Worm (Caenorhabditis elegans) whole organism, young adult: ENCODE results near the gene ash-2.

Experiments used
- B0019.2 ChIP-seq: fragments of 200-800 bp; sonication (Bioruptor generic); conservative IDR thresholded peaks from 2 replicates; pipeline ENCODE4 v1.3.6; 2022; ENCODE audit warnings: missing genetic modification reagents, missing genetic modification characterization, missing compliant biosample characterization
- B0261.1 ChIP-seq: sonication (generic microtip); optimal IDR thresholded peaks from 2 replicates; lab custom pipeline; 2016; ENCODE audit warnings: mild to moderate bottlenecking, missing genetic modification characterization, moderate library complexity, missing compliant biosample characterization
- C17E4.6 ChIP-seq: fragments of 200-800 bp; sonication (Bioruptor generic); IDR thresholded peaks from 2 replicates; pipeline ENCODE4 v1.3.6; 2022; ENCODE audit warnings: missing genetic modification reagents, missing genetic modification characterization, missing compliant biosample characterization
- F23B12.7 ChIP-seq: sonication (generic microtip); optimal IDR thresholded peaks from 2 replicates; lab custom pipeline; 2017; ENCODE audit warnings: missing genetic modification characterization, mild to moderate bottlenecking, missing compliant biosample characterization, antibody characterized with exemption, moderate library complexity; ENCODE audit not compliant: insufficient read depth
- F37B4.10 ChIP-seq: fragments of 200-800 bp; sonication (Bioruptor generic); IDR thresholded peaks from 2 replicates; pipeline ENCODE4 v1.3.6; 2022; ENCODE audit warnings: missing genetic modification characterization, missing compliant biosample characterization
- F49E8.2 ChIP-seq: sonication (generic microtip); optimal IDR thresholded peaks from 3 replicates; lab custom pipeline; 2017; ENCODE audit warnings: missing genetic modification characterization, mild to moderate bottlenecking, missing compliant biosample characterization, antibody characterized with exemption, moderate library complexity; ENCODE audit not compliant: insufficient read depth
- F55B11.4 ChIP-seq: sonication (generic microtip); optimal IDR thresholded peaks from 2 replicates; lab custom pipeline; 2016; ENCODE audit warnings: missing compliant biosample characterization, missing genetic modification characterization, borderline replicate concordance; ENCODE audit not compliant: insufficient read depth
- K12H6.12 ChIP-seq: fragments of 200-800 bp; sonication (Bioruptor generic); optimal IDR thresholded peaks from 2 replicates; lab custom pipeline; 2018; ENCODE audit warnings: mild to moderate bottlenecking, missing genetic modification characterization, missing compliant biosample characterization
- T07F8.4 ChIP-seq: sonication (generic microtip); optimal IDR thresholded peaks from 2 replicates; lab custom pipeline; 2016; ENCODE audit warnings: mild to moderate bottlenecking, missing genetic modification characterization, moderate library complexity, missing compliant biosample characterization
- Y53F4B.3 ChIP-seq: fragments of 200-800 bp; sonication (Bioruptor generic); IDR thresholded peaks from 2 replicates; pipeline ENCODE4 v1.3.6; 2022; ENCODE audit warnings: missing genetic modification reagents, missing genetic modification characterization, missing compliant biosample characterization
- Y56A3A.18 ChIP-seq: fragments of 200-800 bp; sonication (Bioruptor generic); IDR thresholded peaks from 2 replicates; pipeline ENCODE4 v1.3.6; 2022; ENCODE audit warnings: missing genetic modification reagents, missing genetic modification characterization, missing compliant biosample characterization
- Y79H2A.3 ChIP-seq: fragments of 200-800 bp; sonication (Bioruptor generic); conservative IDR thresholded peaks from 2 replicates; pipeline ENCODE4 v1.3.6; 2022; ENCODE audit warnings: missing genetic modification reagents, missing genetic modification characterization, missing compliant biosample characterization
- ZK185.1 ChIP-seq: sonication (generic microtip); optimal IDR thresholded peaks from 2 replicates; lab custom pipeline; 2016; ENCODE audit warnings: mild to moderate bottlenecking, missing genetic modification characterization, missing compliant biosample characterization; ENCODE audit not compliant: poor library complexity, severe bottlenecking
- akir-1 ChIP-seq: fragments of 200-800 bp; sonication (Bioruptor generic); optimal IDR thresholded peaks from 2 replicates; lab custom pipeline; 2018; ENCODE audit warnings: mild to moderate bottlenecking, missing genetic modification characterization, moderate library complexity, missing compliant biosample characterization
- aptf-3 ChIP-seq: fragments of 200-800 bp; sonication (Bioruptor generic); IDR thresholded peaks from 2 replicates; pipeline ENCODE4 v1.3.6; 2022; ENCODE audit warnings: missing genetic modification characterization, missing compliant biosample characterization
- atf-7 ChIP-seq: sonication (generic microtip); optimal IDR thresholded peaks from 2 replicates; lab custom pipeline; 2017; ENCODE audit warnings: mild to moderate bottlenecking, missing genetic modification characterization, missing compliant biosample characterization
- athp-1 ChIP-seq: sonication (generic microtip); optimal IDR thresholded peaks from 2 replicates; lab custom pipeline; 2017; ENCODE audit warnings: mild to moderate bottlenecking, missing genetic modification characterization, missing compliant biosample characterization
- bed-1 ChIP-seq: fragments of 200-800 bp; sonication (Bioruptor generic); IDR thresholded peaks from 2 replicates; pipeline ENCODE4 v1.3.6; 2022; ENCODE audit warnings: missing genetic modification reagents, missing genetic modification characterization, missing compliant biosample characterization
- bed-2 ChIP-seq: fragments of 200-800 bp; sonication (Bioruptor generic); IDR thresholded peaks from 2 replicates; pipeline ENCODE4 v1.3.6; 2022; ENCODE audit warnings: missing genetic modification reagents, missing genetic modification characterization, missing compliant biosample characterization
- ceh-100 ChIP-seq: fragments of 200-800 bp; sonication (Bioruptor generic); IDR thresholded peaks from 2 replicates; pipeline ENCODE4 v1.3.6; 2022; ENCODE audit warnings: missing genetic modification reagents, missing genetic modification characterization, missing compliant biosample characterization
- ceh-27 ChIP-seq: fragments of 200-800 bp; sonication (Bioruptor generic); optimal IDR thresholded peaks from 2 replicates; lab custom pipeline; 2018; ENCODE audit warnings: mild to moderate bottlenecking, missing genetic modification characterization, moderate library complexity, missing compliant biosample characterization
- chd-7 ChIP-seq: sonication (generic microtip); optimal IDR thresholded peaks from 2 replicates; lab custom pipeline; 2016; ENCODE audit warnings: mild to moderate bottlenecking, missing genetic modification characterization, moderate library complexity, missing compliant biosample characterization
- efl-1 ChIP-seq: fragments of 150-350 bp; optimal IDR thresholded peaks from 2 replicates; lab custom pipeline; 2014; ENCODE audit warnings: missing biosample characterization, missing genetic modification reagents, missing genetic modification characterization
- ets-4 ChIP-seq: fragments of 200-800 bp; sonication (Bioruptor generic); optimal IDR thresholded peaks from 2 replicates; lab custom pipeline; 2018; ENCODE audit warnings: mild to moderate bottlenecking, missing genetic modification characterization, missing compliant biosample characterization
- gei-17 ChIP-seq: fragments of 200-800 bp; sonication (Bioruptor generic); optimal IDR thresholded peaks from 2 replicates; lab custom pipeline; 2018; ENCODE audit warnings: mild to moderate bottlenecking, missing genetic modification characterization, missing compliant biosample characterization
- hlh-26 ChIP-seq: fragments of 200-800 bp; sonication (Bioruptor generic); conservative IDR thresholded peaks from 2 replicates; pipeline ENCODE4 v1.3.6; 2022; ENCODE audit warnings: missing genetic modification reagents, missing genetic modification characterization, missing compliant biosample characterization
- hmg-20 ChIP-seq: fragments of 200-800 bp; sonication (Bioruptor generic); IDR thresholded peaks from 2 replicates; pipeline ENCODE4 v1.3.6; 2022; ENCODE audit warnings: missing genetic modification reagents, missing genetic modification characterization, missing compliant biosample characterization
- lag-1 ChIP-seq: fragments of 200-800 bp; sonication (Bioruptor generic); IDR thresholded peaks from 2 replicates; pipeline ENCODE4 v1.3.6; 2022; ENCODE audit warnings: missing genetic modification reagents, missing genetic modification characterization, missing compliant biosample characterization
- lin-26 ChIP-seq: fragments of 200-800 bp; sonication (Bioruptor generic); IDR thresholded peaks from 2 replicates; pipeline ENCODE4 v1.3.6; 2022; ENCODE audit warnings: missing genetic modification reagents, missing genetic modification characterization, missing compliant biosample characterization
- lin-35 ChIP-seq, 3 experiments: fragments of 150-350 bp in 2 of 3; sonication (generic microtip) in 1 of 3; optimal IDR thresholded peaks; 2 replicates each; lab custom pipeline; 2014 to 2018; ENCODE audit warnings: missing biosample characterization in 3 of 3, missing genetic modification characterization in 3 of 3, missing genetic modification reagents in 3 of 3
- lin-40 ChIP-seq: sonication (generic microtip); optimal IDR thresholded peaks from 2 replicates; lab custom pipeline; 2016; ENCODE audit warnings: missing genetic modification characterization, mild to moderate bottlenecking, missing compliant biosample characterization, missing genotype, missing genetic modification reagents
- lin-54 ChIP-seq: fragments of 200-800 bp; sonication (Bioruptor generic); optimal IDR thresholded peaks from 2 replicates; lab custom pipeline; 2018; ENCODE audit warnings: mild to moderate bottlenecking, missing genetic modification characterization, missing compliant biosample characterization
- lir-1 ChIP-seq: fragments of 200-800 bp; sonication (Bioruptor generic); conservative IDR thresholded peaks from 2 replicates; pipeline ENCODE4 v1.3.6; 2022; ENCODE audit warnings: missing genetic modification reagents, missing genetic modification characterization, missing compliant biosample characterization
- lsl-1 ChIP-seq: fragments of 200-800 bp; sonication (Bioruptor generic); optimal IDR thresholded peaks from 2 replicates; lab custom pipeline; 2018; ENCODE audit warnings: mild to moderate bottlenecking, missing genetic modification characterization, moderate library complexity, missing compliant biosample characterization
- madf-6 ChIP-seq: fragments of 200-800 bp; sonication (Bioruptor generic); IDR thresholded peaks from 2 replicates; pipeline ENCODE4 v1.3.6; 2022; ENCODE audit warnings: missing genetic modification reagents, missing genetic modification characterization, missing compliant biosample characterization
- mel-28 ChIP-seq: sonication (generic microtip); optimal IDR thresholded peaks from 2 replicates; lab custom pipeline; 2016; ENCODE audit warnings: borderline replicate concordance, mild to moderate bottlenecking, missing genetic modification characterization, missing compliant biosample characterization
- mes-4 ChIP-seq: sonication (generic microtip); optimal IDR thresholded peaks from 2 replicates; lab custom pipeline; 2016; ENCODE audit warnings: missing genotype, missing genetic modification characterization, missing compliant biosample characterization
- nhr-120 ChIP-seq: fragments of 200-800 bp; sonication (Bioruptor generic); IDR thresholded peaks from 2 replicates; pipeline ENCODE4 v1.3.6; 2022; ENCODE audit warnings: missing genetic modification characterization, missing compliant biosample characterization
- pbrm-1 ChIP-seq: fragments of 200-800 bp; sonication (Bioruptor generic); IDR thresholded peaks from 2 replicates; pipeline ENCODE4 v1.3.6; 2022; ENCODE audit warnings: missing genetic modification reagents, missing genetic modification characterization, missing compliant biosample characterization
- pha-4 ChIP-seq: fragments of 150-350 bp; sonication (generic microtip); optimal IDR thresholded peaks from 2 replicates; lab custom pipeline; 2014; ENCODE audit warnings: missing biosample characterization, missing genetic modification reagents, missing genetic modification characterization
- repo-1 ChIP-seq: sonication (generic microtip); optimal IDR thresholded peaks from 2 replicates; lab custom pipeline; 2017; ENCODE audit warnings: mild to moderate bottlenecking, missing genetic modification characterization, missing compliant biosample characterization
- rpc-1 ChIP-seq, 2 experiments: fragments of 150-350 bp in 1 of 2; sonication (generic microtip) in 1 of 2; optimal IDR thresholded peaks; 2 replicates each; lab custom pipeline; 2014 to 2018; ENCODE audit warnings: missing biosample characterization in 1 of 2, missing genetic modification characterization in 1 of 2, missing genetic modification reagents in 1 of 2, missing genotype in 1 of 2
- sea-2 ChIP-seq: fragments of 200-800 bp; sonication (Bioruptor generic); IDR thresholded peaks from 2 replicates; pipeline ENCODE4 v1.3.6; 2022; ENCODE audit warnings: missing genetic modification characterization, missing compliant biosample characterization
- snpc-1.3 ChIP-seq: sonication (generic microtip); optimal IDR thresholded peaks from 2 replicates; lab custom pipeline; 2017; ENCODE audit warnings: missing genetic modification characterization, mild to moderate bottlenecking, missing compliant biosample characterization, antibody characterized with exemption, moderate library complexity, missing genotype, missing genetic modification reagents; ENCODE audit not compliant: insufficient read depth
- tlf-1 ChIP-seq: fragments of 200-800 bp; sonication (Bioruptor generic); optimal IDR thresholded peaks from 2 replicates; lab custom pipeline; 2018; ENCODE audit warnings: mild to moderate bottlenecking, missing genetic modification characterization, missing compliant biosample characterization
- ztf-22 ChIP-seq: fragments of 200-800 bp; sonication (Bioruptor generic); optimal IDR thresholded peaks from 2 replicates; lab custom pipeline; 2018; ENCODE audit warnings: mild to moderate bottlenecking, missing genetic modification characterization, moderate library complexity, missing compliant biosample characterization

Gene ash-2

DNA sequence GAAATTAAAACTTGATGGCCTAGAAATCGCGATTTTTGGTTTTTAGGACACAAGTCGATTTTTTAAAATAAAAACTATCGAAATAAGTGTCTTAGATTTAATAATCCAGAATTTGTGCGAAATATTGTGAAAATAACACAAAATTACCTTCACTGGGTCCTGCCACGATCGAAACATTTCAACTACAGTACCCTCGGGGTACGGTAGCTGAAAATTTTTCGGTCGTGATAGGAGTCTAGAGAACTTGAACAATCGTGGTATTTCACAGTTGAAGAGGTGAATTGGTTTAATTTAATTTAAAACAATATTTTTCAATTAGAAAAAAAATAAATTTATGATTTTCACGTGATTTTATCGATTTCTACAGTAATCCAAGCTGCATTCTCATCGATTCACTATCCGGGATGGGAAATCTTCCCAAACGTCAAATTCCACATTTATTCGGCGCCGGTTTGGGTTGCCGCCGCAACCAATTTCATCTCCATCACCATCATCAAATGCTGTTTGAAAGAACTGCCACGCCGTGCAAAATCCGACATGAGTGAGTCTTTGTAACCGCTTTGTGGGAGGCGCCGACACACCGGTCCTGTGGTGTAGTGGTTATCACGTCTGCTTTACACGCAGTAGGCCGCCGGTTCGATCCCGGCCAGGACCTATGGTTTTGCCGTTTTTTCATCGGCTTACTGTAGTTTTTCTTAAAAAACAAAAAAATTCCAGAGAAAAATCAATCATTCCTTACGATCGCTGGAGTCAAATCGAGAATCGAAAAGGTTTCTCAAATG, 20.7 kb upstream of the ash-2 start:
- no peak for TF ChIP-seq Y53F4B.3 (GFP tag; lab: Robert Waterston, UW)
- TF ChIP-seq nhr-120 (GFP tag; lab: Robert Waterston, UW), result no peak
- TF ChIP-seq bed-1 (GFP tag; lab: Robert Waterston, UW), result no peak
- TF ChIP-seq bed-2, result no peak
- TF ChIP-seq F55B11.4 (tag; lab: Kevin White, UChicago), result no peak
- no peak for TF ChIP-seq aptf-3 (GFP tag; lab: Robert Waterston, UW)
- no peak for TF ChIP-seq lin-26 (GFP tag; lab: Robert Waterston, UW)
- no peak for TF ChIP-seq Y56A3A.18
- TF ChIP-seq T07F8.4, result no peak
- 0 out of 2 replicates have a peak, but pooled peaks have one; percentile 30 for TF ChIP-seq B0019.2
- TF ChIP-seq chd-7 (tag; lab: Kevin White, UChicago), result no peak
- TF ChIP-seq C17E4.6 (GFP tag; lab: Robert Waterston, UW), result no peak
- TF ChIP-seq mes-4 (tag; lab: Kevin White, UChicago), result no peak
- TF ChIP-seq hmg-20, result no peak
- TF ChIP-seq sea-2 (GFP tag; lab: Robert Waterston, UW), result no peak
- peak; percentile 74 for TF ChIP-seq lsl-1
- no peak for TF ChIP-seq lag-1 (GFP tag; lab: Robert Waterston, UW)
- TF ChIP-seq lin-40 (tag; lab: Kevin White, UChicago), result peak; percentile 48
- no peak for TF ChIP-seq hlh-26 (GFP tag; lab: Robert Waterston, UW)
- TF ChIP-seq repo-1 (tag; lab: Kevin White, UChicago), result no peak
- TF ChIP-seq F49E8.2, result peak; percentile 32
- TF ChIP-seq lin-35 (GFP tag; optimal IDR thresholded peaks at IDR 0.05; lab: Kevin White, UChicago), result peak in 1 of 3 experiments; percentile 5
- TF ChIP-seq gei-17 (GFP tag; lab: Kevin White, UChicago), result no peak
- peak; percentile 12 for TF ChIP-seq K12H6.12 (tag; lab: Kevin White, UChicago)
- TF ChIP-seq efl-1 (GFP tag; lab: Kevin White, UChicago), result no peak
- no peak for TF ChIP-seq tlf-1 (GFP tag; lab: Kevin White, UChicago)
- no peak for TF ChIP-seq lir-1 (GFP tag; lab: Robert Waterston, UW)
- no peak for TF ChIP-seq pha-4 (tag; lab: Kevin White, UChicago)
- TF ChIP-seq B0261.1 (tag; lab: Kevin White, UChicago), result peak; percentile 81
- no peak for TF ChIP-seq madf-6 (GFP tag; lab: Robert Waterston, UW)
- TF ChIP-seq F23B12.7, result peak; percentile 43
- no peak for TF ChIP-seq athp-1
- no peak for TF ChIP-seq akir-1 (GFP tag; lab: Kevin White, UChicago)
- TF ChIP-seq F37B4.10, result no peak
- no peak for TF ChIP-seq mel-28 (tag; lab: Kevin White, UChicago)
- no peak for TF ChIP-seq ztf-22 (GFP tag; lab: Kevin White, UChicago)
- TF ChIP-seq pbrm-1 (GFP tag; lab: Robert Waterston, UW), result peak; percentile 42; the same call in 1 of the 2 replicates
- no peak for TF ChIP-seq ets-4 (GFP tag; lab: Kevin White, UChicago)
- no peak for TF ChIP-seq ceh-100 (GFP tag; lab: Robert Waterston, UW)
- TF ChIP-seq ZK185.1 (tag; lab: Kevin White, UChicago), result no peak
- TF ChIP-seq lin-54, result peak; percentile 5
- no peak for TF ChIP-seq Y79H2A.3
- no peak for TF ChIP-seq snpc-1.3 (tag; lab: Kevin White, UChicago)
- TF ChIP-seq ceh-27, result peak; percentile 56
- TF ChIP-seq atf-7 (tag; lab: Kevin White, UChicago), result no peak
- TF ChIP-seq rpc-1 (optimal IDR thresholded peaks at IDR 0.05; lab: Kevin White, UChicago), result peak; percentile 46
- TF ChIP-seq rpc-1 (tag; optimal IDR thresholded peaks at IDR 0.05; lab: Kevin White, UChicago), result peak; percentile 69
